Worm (Caenorhabditis elegans) whole organism, L3 larva: ENCODE results near the gene C15C8.6.
A peak's percentile ranks its signal among the peaks of the same experiment; 100 is the strongest.

Experiments used
- lin-15B ChIP-seq: fragments of 150-350 bp; optimal IDR thresholded peaks from 2 replicates; lab custom pipeline; 2014; ENCODE audit warnings: missing biosample characterization, missing genetic modification characterization
- ztf-11 ChIP-seq: fragments of 150-350 bp; optimal IDR thresholded peaks from 2 replicates; lab custom pipeline; 2014; ENCODE audit warnings: missing biosample characterization, missing genetic modification characterization

- TF ChIP-seq ztf-11, result no peak
- TF ChIP-seq lin-15B (tag; lab: Kevin White, UChicago), result peak; percentile 99
Measured at ce11 chrV:12728062-12728665, 23.2 kb downstream of the C15C8.6 start, which contains the start of the genes rpl-28 and mrpl-49.
